Worm (Caenorhabditis elegans) whole organism, L3 larva: ENCODE data around the gene ins-37.

Experiments used
- ama-1 ChIP-seq: fragments of 150-350 bp; optimal IDR thresholded peaks from 2 replicates; lab custom pipeline; 2018
- ceh-9 ChIP-seq: sonication (generic microtip); optimal IDR thresholded peaks from 2 replicates; lab custom pipeline; 2018; ENCODE audit warnings: missing biosample characterization, missing genetic modification characterization
- daf-12 ChIP-seq: fragments of 150-350 bp; optimal IDR thresholded peaks from 2 replicates; lab custom pipeline; 2014; ENCODE audit warnings: missing biosample characterization, missing genetic modification reagents, missing genetic modification characterization
- egl-5 ChIP-seq: fragments of 150-350 bp; optimal IDR thresholded peaks from 2 replicates; lab custom pipeline; 2017; ENCODE audit warnings: missing biosample characterization, missing genetic modification reagents, missing genetic modification characterization, inconsistent platforms
- elt-3 ChIP-seq, 3 experiments: fragments of 150-350 bp in 1 of 3; sonication (generic microtip) in 2 of 3; optimal IDR thresholded peaks; 2 replicates in 2 of 3; 4 replicates in 1 of 3; lab custom pipeline; 2014 to 2017; ENCODE audit warnings: missing biosample characterization in 3 of 3, missing genetic modification characterization in 3 of 3
- jun-1 ChIP-seq: fragments of 150-350 bp; optimal IDR thresholded peaks from 2 replicates; lab custom pipeline; 2014; ENCODE audit warnings: missing biosample characterization, missing genetic modification reagents, missing genetic modification characterization
- mml-1 ChIP-seq: fragments of 150-350 bp; sonication (generic microtip); optimal IDR thresholded peaks from 3 replicates; lab custom pipeline; 2014; ENCODE audit warnings: missing biosample characterization, missing genetic modification characterization
- nhr-28 ChIP-seq: fragments of 150-350 bp; optimal IDR thresholded peaks from 2 replicates; lab custom pipeline; 2014; ENCODE audit warnings: missing biosample characterization, missing genetic modification characterization
- nhr-76 ChIP-seq: fragments of 150-350 bp; sonication (generic microtip); optimal IDR thresholded peaks from 5 replicates; lab custom pipeline; 2014; ENCODE audit warnings: missing biosample characterization, missing genetic modification characterization
- nhr-77 ChIP-seq: fragments of 150-350 bp; optimal IDR thresholded peaks from 2 replicates; lab custom pipeline; 2014; ENCODE audit warnings: missing biosample characterization, missing genetic modification characterization
- pha-4 ChIP-seq: fragments of 150-350 bp; optimal IDR thresholded peaks from 2 replicates; lab custom pipeline; 2014; ENCODE audit warnings: missing biosample characterization, missing genetic modification reagents, missing genetic modification characterization
- ztf-4 ChIP-seq: fragments of 150-350 bp; optimal IDR thresholded peaks from 2 replicates; lab custom pipeline; 2014; ENCODE audit warnings: missing biosample characterization, missing genetic modification characterization

DNA sequence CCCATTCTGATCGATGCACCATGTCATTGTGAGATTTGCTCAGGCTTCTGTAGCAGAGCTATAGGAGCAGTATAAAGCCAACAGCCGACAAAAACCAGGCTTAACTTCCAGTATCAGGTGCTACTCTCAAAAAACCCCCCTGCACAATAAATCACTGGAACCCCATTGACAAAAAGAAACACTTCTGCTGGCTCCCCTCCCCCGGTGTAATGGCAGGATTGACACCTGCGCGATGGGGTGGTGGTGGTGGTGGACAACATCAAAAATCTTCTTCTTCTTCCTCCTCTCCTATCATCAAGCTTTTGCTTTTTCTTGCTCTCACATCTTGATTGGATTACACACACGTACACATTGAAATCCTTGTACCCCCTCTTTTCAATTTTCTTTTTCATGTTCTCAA is 46.2 kb downstream of the ins-37 start:
- TF ChIP-seq nhr-77 (tag; lab: Kevin White, UChicago) (no peak), daf-12 (tag; lab: Kevin White, UChicago) (no peak), ztf-4 (tag; lab: Kevin White, UChicago) (no peak), elt-3 (tag; optimal IDR thresholded peaks at IDR 0.05; lab: Kevin White, UChicago) (no peak), nhr-76 (tag; lab: Kevin White, UChicago) (no peak), egl-5 (tag; lab: Kevin White, UChicago) (peak; percentile 22), mml-1 (tag; lab: Kevin White, UChicago) (no peak), ceh-9 (tag; lab: Kevin White, UChicago) (no peak), jun-1 (tag; lab: Kevin White, UChicago) (no peak), ama-1 (no peak), nhr-28 (tag; lab: Kevin White, UChicago) (no peak), pha-4 (tag; lab: Kevin White, UChicago) (no peak)
